Fruit fly (Drosophila melanogaster) whole organism, prepupa: Measurements from ENCODE around the gene CG8142.
A peak's percentile ranks its signal among the peaks of the same experiment; 100 is the strongest.

Experiments
- Blimp-1 ChIP-seq: fragments of 200-800 bp; sonication (Bioruptor generic); optimal IDR thresholded peaks from 3 replicates; lab custom pipeline; 2017; ENCODE audit warnings: missing biosample characterization, missing genetic modification characterization, mild to moderate bottlenecking, moderate library complexity, missing genetic modification reagents
- CG10631 ChIP-seq: fragments of 200-800 bp; sonication (Bioruptor generic); optimal IDR thresholded peaks from 2 replicates; lab custom pipeline; 2016; ENCODE audit warnings: missing biosample characterization, missing genetic modification characterization
- CG10669 ChIP-seq: fragments of 200-800 bp; sonication (Bioruptor generic); optimal IDR thresholded peaks from 3 replicates; lab custom pipeline; 2018; ENCODE audit warnings: missing biosample characterization, mild to moderate bottlenecking, missing genetic modification characterization, moderate library complexity
- CG11294 ChIP-seq: fragments of 200-800 bp; sonication (Bioruptor generic); IDR thresholded peaks from 2 replicates; pipeline ENCODE4 v1.3.6; 2022; ENCODE audit warnings: missing biosample characterization, missing genetic modification characterization
- CG11762 ChIP-seq: fragments of 200-800 bp; sonication (Bioruptor generic); optimal IDR thresholded peaks from 3 replicates; lab custom pipeline; 2016; ENCODE audit warnings: missing biosample characterization, missing genetic modification characterization; ENCODE audit not compliant: insufficient read depth
- CG15336 ChIP-seq: fragments of 200-800 bp; sonication (Bioruptor generic); IDR thresholded peaks from 2 replicates; pipeline ENCODE4 v1.3.6; 2022; ENCODE audit warnings: missing biosample characterization, missing genetic modification characterization
- CG1621 ChIP-seq: fragments of 200-800 bp; sonication (Bioruptor generic); optimal IDR thresholded peaks from 3 replicates; lab custom pipeline; 2018; ENCODE audit warnings: missing biosample characterization, mild to moderate bottlenecking, missing genetic modification characterization
- CG16779 ChIP-seq: fragments of 200-800 bp; sonication (Bioruptor generic); optimal IDR thresholded peaks from 3 replicates; lab custom pipeline; 2017; ENCODE audit warnings: missing biosample characterization, mild to moderate bottlenecking, missing genetic modification characterization
- CG3032 ChIP-seq: fragments of 200-800 bp; optimal IDR thresholded peaks from 2 replicates; lab custom pipeline; 2019; ENCODE audit warnings: missing biosample characterization, mild to moderate bottlenecking, missing genetic modification characterization, moderate library complexity
- CG31627 ChIP-seq: fragments of 200-800 bp; sonication (Bioruptor generic); optimal IDR thresholded peaks from 3 replicates; lab custom pipeline; 2016; ENCODE audit warnings: missing biosample characterization, missing genetic modification characterization
- CG34406 ChIP-seq: fragments of 200-800 bp; sonication (Bioruptor generic); optimal IDR thresholded peaks from 3 replicates; lab custom pipeline; 2016; ENCODE audit warnings: missing biosample characterization, missing genetic modification characterization
- CG3919 ChIP-seq: fragments of 200-800 bp; sonication (Bioruptor generic); optimal IDR thresholded peaks from 3 replicates; lab custom pipeline; 2016; ENCODE audit warnings: missing biosample characterization, missing genetic modification characterization
- CG4318 ChIP-seq: fragments of 200-800 bp; sonication (Bioruptor generic); optimal IDR thresholded peaks from 3 replicates; lab custom pipeline; 2017; ENCODE audit warnings: missing biosample characterization, mild to moderate bottlenecking, missing genetic modification characterization
- CG6163 ChIP-seq: fragments of 200-800 bp; sonication (Bioruptor generic); IDR thresholded peaks from 3 replicates; pipeline ENCODE4 v1.3.6; 2022; ENCODE audit warnings: missing biosample characterization, missing genetic modification characterization
- CG6276 ChIP-seq: fragments of 200-800 bp; sonication (Bioruptor generic); optimal IDR thresholded peaks from 2 replicates; lab custom pipeline; 2017; ENCODE audit warnings: missing biosample characterization, mild to moderate bottlenecking, missing genetic modification characterization
- CG6792 ChIP-seq: fragments of 200-800 bp; sonication (Bioruptor generic); optimal IDR thresholded peaks from 3 replicates; lab custom pipeline; 2016; ENCODE audit warnings: missing biosample characterization, missing genetic modification characterization
- CG6808 ChIP-seq: fragments of 200-800 bp; sonication (Bioruptor generic); optimal IDR thresholded peaks from 3 replicates; lab custom pipeline; 2017; ENCODE audit warnings: missing biosample characterization, missing genetic modification characterization, mild to moderate bottlenecking, moderate library complexity, missing genetic modification reagents
- CG6854 ChIP-seq: fragments of 200-800 bp; sonication (Bioruptor generic); optimal IDR thresholded peaks from 2 replicates; lab custom pipeline; 2017; ENCODE audit warnings: missing biosample characterization, mild to moderate bottlenecking, missing genetic modification characterization
- CG7368 ChIP-seq: fragments of 200-800 bp; sonication (Bioruptor generic); optimal IDR thresholded peaks from 3 replicates; lab custom pipeline; 2016; ENCODE audit warnings: missing biosample characterization, missing genetic modification characterization
- CG8319 ChIP-seq: fragments of 200-800 bp; sonication (Bioruptor generic); optimal IDR thresholded peaks from 3 replicates; lab custom pipeline; 2016; ENCODE audit warnings: missing biosample characterization, missing genetic modification characterization
- CG8632 ChIP-seq: fragments of 200-800 bp; sonication (Bioruptor generic); optimal IDR thresholded peaks from 3 replicates; lab custom pipeline; 2016; ENCODE audit warnings: missing biosample characterization, missing genetic modification characterization
- CG9139 ChIP-seq: fragments of 200-800 bp; sonication (Bioruptor generic); optimal IDR thresholded peaks from 3 replicates; lab custom pipeline; 2017; ENCODE audit warnings: missing biosample characterization, mild to moderate bottlenecking, missing genetic modification characterization
- Eip75B ChIP-seq: fragments of 200-800 bp; sonication (Bioruptor generic); optimal IDR thresholded peaks from 3 replicates; lab custom pipeline; 2016; ENCODE audit warnings: missing biosample characterization, missing genetic modification characterization
- Eip78C ChIP-seq: fragments of 200-800 bp; sonication (Bioruptor generic); peaks from one replicate; lab custom pipeline; 2016; ENCODE audit warnings: missing biosample characterization, missing genetic modification characterization
- Eip93F ChIP-seq: fragments of 200-800 bp; sonication (Bioruptor generic); optimal IDR thresholded peaks from 2 replicates; lab custom pipeline; 2016; ENCODE audit warnings: missing biosample characterization, mild to moderate bottlenecking, missing genetic modification characterization
- Ets21C ChIP-seq: fragments of 200-800 bp; sonication (Bioruptor generic); optimal IDR thresholded peaks from 3 replicates; lab custom pipeline; 2016; ENCODE audit warnings: missing biosample characterization, missing genetic modification characterization
- Ets96B ChIP-seq: fragments of 200-800 bp; optimal IDR thresholded peaks from 2 replicates; lab custom pipeline; 2019; ENCODE audit warnings: missing biosample characterization, mild to moderate bottlenecking, missing genetic modification characterization, moderate library complexity
- Hr38 ChIP-seq: sonication (Bioruptor generic); optimal IDR thresholded peaks from 2 replicates; lab custom pipeline; 2016; ENCODE audit warnings: missing biosample characterization, missing genetic modification characterization
- Hr39 ChIP-seq: fragments of 200-800 bp; sonication (Bioruptor generic); optimal IDR thresholded peaks from 2 replicates; lab custom pipeline; 2016; ENCODE audit warnings: missing biosample characterization, missing genetic modification characterization
- Hr4 ChIP-seq: fragments of 200-800 bp; sonication (Bioruptor generic); optimal IDR thresholded peaks from 3 replicates; lab custom pipeline; 2016; ENCODE audit warnings: missing biosample characterization, missing genetic modification characterization
- Met ChIP-seq: fragments of 200-800 bp; sonication (Bioruptor generic); optimal IDR thresholded peaks from 3 replicates; lab custom pipeline; 2016; ENCODE audit warnings: missing biosample characterization, missing genetic modification characterization
- OdsH ChIP-seq: fragments of 200-800 bp; sonication (Bioruptor generic); optimal IDR thresholded peaks from 3 replicates; lab custom pipeline; 2016; ENCODE audit warnings: missing biosample characterization, missing genetic modification characterization
- Smox ChIP-seq: fragments of 200-800 bp; sonication (Bioruptor generic); optimal IDR thresholded peaks from 3 replicates; lab custom pipeline; 2016; ENCODE audit warnings: missing biosample characterization, missing genetic modification characterization
- Sox102F ChIP-seq: fragments of 200-800 bp; sonication (Bioruptor generic); optimal IDR thresholded peaks from 2 replicates; lab custom pipeline; 2016; ENCODE audit warnings: missing biosample characterization, mild to moderate bottlenecking, missing genetic modification characterization
- Sox14 ChIP-seq: fragments of 200-800 bp; sonication (Bioruptor generic); optimal IDR thresholded peaks from 3 replicates; lab custom pipeline; 2016; ENCODE audit warnings: missing biosample characterization, missing genetic modification characterization
- Sox15 ChIP-seq: fragments of 200-800 bp; sonication (Bioruptor generic); optimal IDR thresholded peaks from 3 replicates; lab custom pipeline; 2016; ENCODE audit warnings: missing biosample characterization, missing genetic modification characterization
- achi ChIP-seq: fragments of 200-800 bp; sonication (Bioruptor generic); optimal IDR thresholded peaks from 3 replicates; lab custom pipeline; 2016; ENCODE audit warnings: missing biosample characterization, missing genetic modification characterization
- acj6 ChIP-seq: fragments of 200-800 bp; sonication (Bioruptor generic); optimal IDR thresholded peaks from 3 replicates; lab custom pipeline; 2016; ENCODE audit warnings: missing biosample characterization, missing genetic modification characterization
- cyc ChIP-seq: fragments of 200-800 bp; sonication (Bioruptor generic); optimal IDR thresholded peaks from 3 replicates; lab custom pipeline; 2016; ENCODE audit warnings: missing biosample characterization, missing genetic modification characterization
- dac ChIP-seq: fragments of 200-800 bp; sonication (Bioruptor generic); optimal IDR thresholded peaks from 2 replicates; lab custom pipeline; 2017; ENCODE audit warnings: missing biosample characterization, mild to moderate bottlenecking, missing genetic modification characterization
- dsx ChIP-seq: fragments of 200-800 bp; optimal IDR thresholded peaks from 3 replicates; lab custom pipeline; 2019; ENCODE audit warnings: missing biosample characterization, mild to moderate bottlenecking, missing genetic modification characterization, moderate library complexity; ENCODE audit not compliant: poor library complexity, severe bottlenecking
- esn ChIP-seq: fragments of 200-800 bp; sonication (Bioruptor generic); optimal IDR thresholded peaks from 2 replicates; lab custom pipeline; 2016; ENCODE audit warnings: missing biosample characterization, mild to moderate bottlenecking, missing genetic modification characterization, moderate library complexity
- fd59A ChIP-seq: fragments of 200-800 bp; sonication (Bioruptor generic); optimal IDR thresholded peaks from 2 replicates; lab custom pipeline; 2017; ENCODE audit warnings: missing biosample characterization, mild to moderate bottlenecking, missing genetic modification characterization, missing genetic modification reagents
- fd85E ChIP-seq: fragments of 200-800 bp; sonication (Bioruptor generic); optimal IDR thresholded peaks from 3 replicates; lab custom pipeline; 2016; ENCODE audit warnings: missing biosample characterization, missing genetic modification characterization
- lz ChIP-seq: fragments of 200-800 bp; sonication (Bioruptor generic); optimal IDR thresholded peaks from 3 replicates; lab custom pipeline; 2016; ENCODE audit warnings: missing biosample characterization, missing genetic modification characterization
- pdm3 ChIP-seq: fragments of 200-800 bp; sonication (Bioruptor generic); optimal IDR thresholded peaks from 3 replicates; lab custom pipeline; 2016; ENCODE audit warnings: missing biosample characterization, missing genetic modification characterization
- salr ChIP-seq, 2 experiments: fragments of 200-800 bp; sonication (Bioruptor generic); optimal IDR thresholded peaks; 3 replicates each; lab custom pipeline; 2016 to 2018; ENCODE audit warnings: missing biosample characterization in 2 of 2, missing genetic modification characterization in 2 of 2, mild to moderate bottlenecking in 1 of 2
- spab ChIP-seq: fragments of 200-800 bp; sonication (Bioruptor generic); optimal IDR thresholded peaks from 2 replicates; lab custom pipeline; 2017; ENCODE audit warnings: missing biosample characterization, mild to moderate bottlenecking, missing genetic modification characterization, missing genetic modification reagents
- ss ChIP-seq, 2 experiments: fragments of 200-800 bp; sonication (Bioruptor generic); optimal IDR thresholded peaks; 2 replicates in 1 of 2; 3 replicates in 1 of 2; lab custom pipeline; 2017 to 2018; ENCODE audit warnings: mild to moderate bottlenecking in 2 of 2, missing biosample characterization in 2 of 2, missing genetic modification characterization in 2 of 2, moderate library complexity in 1 of 2
- svp ChIP-seq: fragments of 200-800 bp; sonication (Bioruptor generic); peaks from one replicate; lab custom pipeline; 2016; ENCODE audit warnings: missing biosample characterization, missing genetic modification characterization
- topi ChIP-seq: fragments of 200-800 bp; sonication (Bioruptor generic); optimal IDR thresholded peaks from 3 replicates; lab custom pipeline; 2016; ENCODE audit warnings: missing biosample characterization, missing genetic modification characterization
- vri ChIP-seq: fragments of 200-800 bp; sonication (Bioruptor generic); optimal IDR thresholded peaks from 3 replicates; lab custom pipeline; 2016; ENCODE audit warnings: missing biosample characterization, mild to moderate bottlenecking, missing genetic modification characterization

CG8142 gene

DNA sequence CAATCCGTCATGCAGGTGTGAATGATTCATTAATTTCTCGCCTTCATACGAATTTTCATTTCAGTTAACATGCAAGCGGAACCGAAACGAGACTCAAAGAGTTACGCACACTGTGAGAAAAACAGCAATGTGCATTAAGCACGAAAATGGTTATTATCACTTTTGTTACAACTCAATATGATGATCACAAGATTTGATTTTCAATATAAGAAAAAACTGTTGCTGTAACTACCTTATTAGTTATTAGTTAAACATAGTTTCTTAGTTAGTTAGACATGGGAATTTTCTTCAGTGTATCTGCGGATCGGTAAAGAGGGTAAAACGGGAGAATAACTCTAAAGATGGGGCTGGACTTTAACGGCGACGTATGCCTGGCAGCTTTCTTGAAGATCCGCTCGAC lies 29.7 kb downstream of the CG8142 start:
- TF ChIP-seq Smox, result peak; percentile 68
- peak; percentile 21 for TF ChIP-seq CG6854 (GFP tag; lab: Kevin White, UChicago)
- peak; percentile 41 for TF ChIP-seq CG3919
- peak; percentile 11 for TF ChIP-seq spab (GFP tag; lab: Kevin White, UChicago)
- TF ChIP-seq esn (GFP tag; lab: Kevin White, UChicago), result peak; percentile 74
- TF ChIP-seq ss (GFP tag; optimal IDR thresholded peaks at IDR 0.05; lab: Kevin White, UChicago), result peak; percentile 47 to 55
- TF ChIP-seq CG8632 (GFP tag; lab: Kevin White, UChicago), result peak; percentile 32
- TF ChIP-seq CG6792 (GFP tag; lab: Kevin White, UChicago), result peak; percentile 52
- TF ChIP-seq Eip93F (GFP tag; lab: Kevin White, UChicago), result no peak
- TF ChIP-seq CG10631 (GFP tag; lab: Kevin White, UChicago), result peak; percentile 23
- peak; percentile 72 for TF ChIP-seq Hr39 (GFP tag; lab: Kevin White, UChicago)
- TF ChIP-seq pdm3 (GFP tag; lab: Kevin White, UChicago), result peak; percentile 20
- TF ChIP-seq CG15336 (GFP tag; lab: Robert Waterston, UW), result no peak
- TF ChIP-seq Eip75B (GFP tag; lab: Kevin White, UChicago), result peak; percentile 42
- TF ChIP-seq svp, result peak; percentile 88
- peak; percentile 73 for TF ChIP-seq topi (GFP tag; lab: Kevin White, UChicago)
- peak in 1 of 2 experiments; percentile 8 for TF ChIP-seq salr (GFP tag; optimal IDR thresholded peaks at IDR 0.05; lab: Kevin White, UChicago)
- TF ChIP-seq Hr38 (GFP tag; lab: Kevin White, UChicago), result no peak
- TF ChIP-seq dsx, result peak; percentile 56
- TF ChIP-seq CG11294, result no peak
- TF ChIP-seq fd85E (GFP tag; lab: Kevin White, UChicago), result no peak
- TF ChIP-seq CG6808 (GFP tag; lab: Kevin White, UChicago), result peak; percentile 30
- TF ChIP-seq CG3032 (tag; lab: Kevin White, UChicago), result peak; percentile 39
- TF ChIP-seq CG7368 (GFP tag; lab: Kevin White, UChicago), result no peak
- TF ChIP-seq vri (GFP tag; lab: Kevin White, UChicago), result peak; percentile 50
- TF ChIP-seq CG6276, result no peak
- peak; percentile 34 for TF ChIP-seq acj6
- TF ChIP-seq OdsH (GFP tag; lab: Kevin White, UChicago), result peak; percentile 71
- TF ChIP-seq Sox102F (GFP tag; lab: Kevin White, UChicago), result peak; percentile 71
- peak; percentile 60 for TF ChIP-seq CG31627 (GFP tag; lab: Kevin White, UChicago)
- peak; percentile 52 for TF ChIP-seq Sox14
- no peak for TF ChIP-seq CG16779 (tag; lab: Kevin White, UChicago)
- TF ChIP-seq fd59A (GFP tag; lab: Kevin White, UChicago), result peak; percentile 34
- peak; percentile 66 for TF ChIP-seq lz (GFP tag; lab: Kevin White, UChicago)
- TF ChIP-seq achi (GFP tag; lab: Kevin White, UChicago), result peak; percentile 42
- TF ChIP-seq CG8319 (GFP tag; lab: Kevin White, UChicago), result no peak
- TF ChIP-seq Eip78C (GFP tag; lab: Kevin White, UChicago), result peak; percentile 84
- no peak for TF ChIP-seq CG4318
- TF ChIP-seq Ets96B, result peak; percentile 57
- no peak for TF ChIP-seq Sox15 (GFP tag; lab: Kevin White, UChicago)
- TF ChIP-seq CG11762 (GFP tag; lab: Kevin White, UChicago), result no peak
- no peak for TF ChIP-seq dac (GFP tag; lab: Kevin White, UChicago)
- no peak for TF ChIP-seq CG9139 (GFP tag; lab: Kevin White, UChicago)
- TF ChIP-seq cyc (GFP tag; lab: Kevin White, UChicago), result peak; percentile 54
- TF ChIP-seq Ets21C (GFP tag; lab: Kevin White, UChicago), result peak; percentile 50
- peak; percentile 29 for TF ChIP-seq Blimp-1
- peak; percentile 20 for TF ChIP-seq CG34406 (GFP tag; lab: Kevin White, UChicago)
- TF ChIP-seq Hr4 (GFP tag; lab: Kevin White, UChicago), result no peak
- TF ChIP-seq CG6163, result peak; percentile 57; the same call in 2 of the 3 replicates
- TF ChIP-seq CG1621 (tag; lab: Kevin White, UChicago), result peak; percentile 35
- TF ChIP-seq Met (GFP tag; lab: Kevin White, UChicago), result peak; percentile 76
- peak; percentile 42 for TF ChIP-seq CG10669 (GFP tag; lab: Kevin White, UChicago)
